Worm (Caenorhabditis elegans): ENCODE results near the gene F46C8.1.

F46C8.1 gene

DNA sequence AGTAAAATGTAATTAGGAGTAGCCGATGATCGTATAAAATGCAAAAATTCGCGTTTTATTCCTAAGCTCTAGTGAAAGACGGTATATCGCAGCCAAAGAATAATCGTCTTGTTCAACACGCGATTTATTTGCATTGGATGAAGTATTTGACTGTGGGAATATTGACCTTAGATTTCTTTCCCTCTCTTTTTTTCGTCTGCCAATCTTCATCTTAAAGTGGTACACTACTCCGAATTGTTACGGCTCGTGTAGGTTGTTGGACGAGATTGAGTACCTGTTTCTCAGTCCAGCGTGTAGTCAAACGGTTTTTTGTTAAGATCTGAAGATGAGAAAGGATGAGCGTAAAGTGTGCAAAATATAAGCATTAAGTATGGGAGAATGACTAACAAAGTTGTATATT lies 41.7 kb upstream of the F46C8.1 start, which contains the start of gene lgc-11:
Gene lgc-11, minus strand, starts transcription at position 101 of the 400 bp plus-strand sequence.
- TF ChIP-seq akir-1 (GFP tag; optimal IDR thresholded peaks at IDR 0.05) (no peak), F10E7.11 (tag; optimal IDR thresholded peaks at IDR 0.05) (no peak), nhr-90 (tag; optimal IDR thresholded peaks at IDR 0.05) (no peak), nfyb-1 (GFP tag; IDR thresholded peaks at IDR 0.05) (no peak), ztf-18 (tag; optimal IDR thresholded peaks at IDR 0.05) (no peak), Y95B8A.8 (GFP tag; IDR thresholded peaks at IDR 0.05) (no peak), repo-1 (tag; optimal IDR thresholded peaks at IDR 0.05) (no peak), ztf-26 (tag; optimal IDR thresholded peaks at IDR 0.05) (no peak), B0019.2 (GFP tag; conservative IDR thresholded peaks at IDR 0.05) (no peak), egrh-3 (GFP tag; IDR thresholded peaks at IDR 0.05) (no peak), tbx-9 (tag; optimal IDR thresholded peaks at IDR 0.05; ENCODE audit: borderline replicate concordance) (no peak), ets-4 (GFP tag; optimal IDR thresholded peaks at IDR 0.05) (no peak), hmg-1.2 (GFP tag; IDR thresholded peaks at IDR 0.05) (no peak), lin-26 (GFP tag; IDR thresholded peaks at IDR 0.05) (no peak), gei-17 (GFP tag; optimal IDR thresholded peaks at IDR 0.05) (no peak), lin-35 (GFP tag; optimal IDR thresholded peaks at IDR 0.05) (no peak), zfh-2 (GFP tag; conservative IDR thresholded peaks at IDR 0.05) (no peak)

DNA sequence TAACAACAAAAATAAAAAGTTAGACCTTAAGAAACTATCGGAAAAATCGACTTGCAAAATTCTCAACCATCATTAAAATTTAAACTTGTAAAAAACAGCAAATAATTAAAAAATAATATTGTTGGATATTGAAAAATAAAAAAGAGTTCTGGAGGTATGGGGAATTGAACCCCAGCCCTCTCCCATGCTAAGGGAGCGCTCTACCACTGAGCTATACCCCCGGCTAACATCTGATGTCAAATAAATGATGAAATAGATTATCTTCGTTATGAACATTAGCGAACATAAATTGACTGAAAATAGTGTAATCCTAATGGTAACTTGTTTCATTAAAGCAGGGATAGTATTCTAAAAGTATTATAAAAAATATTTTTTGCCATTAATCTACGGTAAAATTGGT lies 41.1 kb upstream of the F46C8.1 start:
- no peak for TF ChIP-seq hmg-20 (GFP tag; IDR thresholded peaks at IDR 0.05)
- TF ChIP-seq unc-130 (GFP tag; optimal IDR thresholded peaks at IDR 0.05): peak; percentile 29
- TF ChIP-seq lin-26 (GFP tag; IDR thresholded peaks at IDR 0.05): peak; percentile 88
- TF ChIP-seq him-1 (tag; optimal IDR thresholded peaks at IDR 0.05): peak; percentile 65
- 0 out of 2 replicates have a peak, but pooled peaks have one; percentile 10 for TF ChIP-seq ztf-6 (GFP tag; IDR thresholded peaks at IDR 0.05)
- TF ChIP-seq tbp1 (GFP tag; optimal IDR thresholded peaks at IDR 0.05): peak; percentile 90
- TF ChIP-seq ceh-91 (GFP tag; IDR thresholded peaks at IDR 0.05): no peak
- peak; percentile 36 for TF ChIP-seq hrde-1 (tag; optimal IDR thresholded peaks at IDR 0.05; ENCODE audit: borderline replicate concordance)
- peak; percentile 34; the same call in 1 of the 2 replicates for TF ChIP-seq D2030.7 (GFP tag; IDR thresholded peaks at IDR 0.05)
- TF ChIP-seq snpc-1.3 (tag; optimal IDR thresholded peaks at IDR 0.05; ENCODE audit: insufficient read depth): no peak
- TF ChIP-seq hmg-1.2 (GFP tag; IDR thresholded peaks at IDR 0.05): peak; percentile 45; the same call in 1 of the 2 replicates
- TF ChIP-seq ceh-58 (GFP tag; IDR thresholded peaks at IDR 0.05): no peak
- peak; percentile 94 for TF ChIP-seq rpc-1 (optimal IDR thresholded peaks at IDR 0.05)
- peak; percentile 96 for TF ChIP-seq rpc-1 (tag; optimal IDR thresholded peaks at IDR 0.05)
- TF ChIP-seq lsy-27 (tag; optimal IDR thresholded peaks at IDR 0.05; ENCODE audit: borderline replicate concordance, insufficient read depth): no peak
- no peak for TF ChIP-seq dpff-1 (tag; optimal IDR thresholded peaks at IDR 0.05)
- TF ChIP-seq snpc-3.4 (tag; optimal IDR thresholded peaks at IDR 0.05): peak; percentile 52
- peak; percentile 52 for TF ChIP-seq ztf-18 (tag; optimal IDR thresholded peaks at IDR 0.05)
- peak; percentile 89; the same call in 1 of the 2 replicates for TF ChIP-seq ceh-40 (GFP tag; IDR thresholded peaks at IDR 0.05)
- TF ChIP-seq mxl-1 (tag; optimal IDR thresholded peaks at IDR 0.05): peak; percentile 61
- TF ChIP-seq hlh-12 (tag; optimal IDR thresholded peaks at IDR 0.05): peak; percentile 68
- peak; percentile 7 for TF ChIP-seq attf-5 (GFP tag; optimal IDR thresholded peaks at IDR 0.05)
- peak; percentile 79 for TF ChIP-seq die-1 (tag; optimal IDR thresholded peaks at IDR 0.05)
- TF ChIP-seq pbrm-1 (GFP tag; IDR thresholded peaks at IDR 0.05): peak; percentile 51; the same call in 1 of the 2 replicates
- peak; percentile 47 to 51 for TF ChIP-seq rec-8 (tag; optimal IDR thresholded peaks at IDR 0.05)
- TF ChIP-seq T07F8.4 (tag; optimal IDR thresholded peaks at IDR 0.05): peak; percentile 47
- 0 out of 2 replicates have a peak, but pooled peaks have one; percentile 65 for TF ChIP-seq ztf-25 (GFP tag; IDR thresholded peaks at IDR 0.05)
- TF ChIP-seq ZK185.1 (tag; optimal IDR thresholded peaks at IDR 0.05; ENCODE audit: poor library complexity, severe bottlenecking): peak; percentile 51
- peak; percentile 70 for TF ChIP-seq B0261.1 (tag; optimal IDR thresholded peaks at IDR 0.05)
- peak; percentile 73 for TF ChIP-seq nhr-90 (tag; optimal IDR thresholded peaks at IDR 0.05)
- TF ChIP-seq atf-7 (tag; optimal IDR thresholded peaks at IDR 0.05): no peak
